Fruit fly (Drosophila melanogaster) whole organism, adult: ENCODE results near the gene ebi.

Source experiments
- CG11617 ChIP-seq: fragments of 200-800 bp; sonication (Bioruptor generic); optimal IDR thresholded peaks from 2 replicates; lab custom pipeline; 2017; ENCODE audit warnings: mild to moderate bottlenecking, missing biosample characterization, missing genetic modification reagents, missing genetic modification characterization
- CG12768 ChIP-seq: fragments of 200-800 bp; sonication (Bioruptor generic); optimal IDR thresholded peaks from 2 replicates; lab custom pipeline; 2017; ENCODE audit warnings: missing biosample characterization, missing genetic modification characterization, mild to moderate bottlenecking, moderate library complexity, missing genetic modification reagents
- CG14711 ChIP-seq: fragments of 200-800 bp; sonication (Bioruptor generic); optimal IDR thresholded peaks from 2 replicates; lab custom pipeline; 2018; ENCODE audit warnings: missing biosample characterization, mild to moderate bottlenecking, missing genetic modification characterization, moderate library complexity
- CG33017 ChIP-seq: fragments of 200-800 bp; sonication (Bioruptor generic); optimal IDR thresholded peaks from 2 replicates; lab custom pipeline; 2018; ENCODE audit warnings: missing biosample characterization, mild to moderate bottlenecking, missing genetic modification characterization, moderate library complexity
- CG5204 ChIP-seq: fragments of 200-800 bp; sonication (Bioruptor generic); optimal IDR thresholded peaks from 2 replicates; lab custom pipeline; 2016; ENCODE audit warnings: missing biosample characterization, missing genetic modification characterization
- CG7045 ChIP-seq: fragments of 200-800 bp; sonication (Bioruptor generic); optimal IDR thresholded peaks from 2 replicates; lab custom pipeline; 2017; ENCODE audit warnings: missing biosample characterization, mild to moderate bottlenecking, missing genetic modification characterization
- CG7101 ChIP-seq: fragments of 200-800 bp; sonication (Bioruptor generic); optimal IDR thresholded peaks from 2 replicates; lab custom pipeline; 2018; ENCODE audit warnings: missing biosample characterization, mild to moderate bottlenecking, missing genetic modification characterization, moderate library complexity
- Clk ChIP-seq: fragments of 200-800 bp; sonication (Bioruptor generic); optimal IDR thresholded peaks from 2 replicates; lab custom pipeline; 2017; ENCODE audit warnings: missing biosample characterization, missing genetic modification characterization
- Crg-1 ChIP-seq: fragments of 200-800 bp; sonication (Bioruptor generic); optimal IDR thresholded peaks from 2 replicates; lab custom pipeline; 2016; ENCODE audit warnings: missing biosample characterization, missing genetic modification characterization
- Hr96 ChIP-seq: fragments of 200-800 bp; sonication (Bioruptor generic); optimal IDR thresholded peaks from 2 replicates; lab custom pipeline; 2016; ENCODE audit warnings: missing biosample characterization, missing genetic modification characterization
- Mnt ChIP-seq: fragments of 200-800 bp; sonication (Bioruptor generic); optimal IDR thresholded peaks from 2 replicates; lab custom pipeline; 2016; ENCODE audit warnings: missing biosample characterization, mild to moderate bottlenecking, missing genetic modification characterization
- bab1 ChIP-seq: fragments of 200-800 bp; sonication (Bioruptor generic); optimal IDR thresholded peaks from 3 replicates; lab custom pipeline; 2019; ENCODE audit warnings: missing biosample characterization, mild to moderate bottlenecking, missing genetic modification characterization, moderate library complexity
- cic ChIP-seq: fragments of 200-800 bp; sonication (Bioruptor generic); optimal IDR thresholded peaks from 2 replicates; lab custom pipeline; 2017; ENCODE audit warnings: missing biosample characterization, mild to moderate bottlenecking, missing genetic modification characterization, moderate library complexity
- cnc ChIP-seq, 2 experiments: fragments of >200 bp; optimal IDR thresholded peaks; 2 replicates each; lab custom pipeline; 2017
- kay ChIP-seq: fragments of 200-800 bp; sonication (Bioruptor generic); peaks from one replicate; lab custom pipeline; 2016; ENCODE audit warnings: missing biosample characterization, missing genetic modification characterization, borderline replicate concordance
- ovo ChIP-seq: fragments of 200-800 bp; sonication (Bioruptor generic); optimal IDR thresholded peaks from 2 replicates; lab custom pipeline; 2016; ENCODE audit warnings: missing biosample characterization, missing genetic modification characterization
- pad ChIP-seq: fragments of 200-800 bp; sonication (Bioruptor generic); optimal IDR thresholded peaks from 3 replicates; lab custom pipeline; 2017; ENCODE audit warnings: missing biosample characterization, missing genetic modification characterization, mild to moderate bottlenecking, moderate library complexity, missing genetic modification reagents
- tj ChIP-seq: fragments of 200-800 bp; sonication (Bioruptor generic); optimal IDR thresholded peaks from 3 replicates; lab custom pipeline; 2017; ENCODE audit warnings: missing biosample characterization, mild to moderate bottlenecking, missing genetic modification characterization, moderate library complexity
- toe ChIP-seq: fragments of 200-800 bp; sonication (Bioruptor generic); optimal IDR thresholded peaks from 2 replicates; lab custom pipeline; 2016; ENCODE audit warnings: missing biosample characterization, missing genetic modification characterization

ebi gene

dm6 chr2L:455738-456137 is 40.9 kb downstream of the ebi start:
- TF ChIP-seq CG7101 (tag; lab: Kevin White, UChicago): no peak
- no peak for TF ChIP-seq CG14711 (tag; lab: Kevin White, UChicago)
- no peak for TF ChIP-seq bab1 (GFP tag; lab: Kevin White, UChicago)
- no peak for TF ChIP-seq ovo
- no peak for TF ChIP-seq pad
- no peak for TF ChIP-seq Clk (GFP tag; lab: Kevin White, UChicago)
- TF ChIP-seq Hr96 (GFP tag; lab: Kevin White, UChicago): no peak
- no peak for TF ChIP-seq CG5204
- no peak for TF ChIP-seq CG33017 (tag; lab: Kevin White, UChicago)
- no peak for TF ChIP-seq Crg-1 (GFP tag; lab: Kevin White, UChicago)
- no peak for TF ChIP-seq CG12768 (GFP tag; lab: Kevin White, UChicago)
- TF ChIP-seq CG7045 (GFP tag; lab: Kevin White, UChicago): no peak
- TF ChIP-seq cic (GFP tag; lab: Kevin White, UChicago): no peak
- no peak for TF ChIP-seq Mnt (GFP tag; lab: Kevin White, UChicago)
- TF ChIP-seq CG11617 (GFP tag; lab: Kevin White, UChicago): no peak
- TF ChIP-seq tj (GFP tag; lab: Kevin White, UChicago): no peak
- no peak for TF ChIP-seq kay (GFP tag; lab: Kevin White, UChicago)
- TF ChIP-seq cnc (optimal IDR thresholded peaks at IDR 0.05; lab: Kevin White, UChicago): no peak
- no peak for TF ChIP-seq toe (GFP tag; lab: Kevin White, UChicago)

dm6 chr2L:467683-468082 is 52.8 kb downstream of the ebi start:
- TF ChIP-seq kay (GFP tag; lab: Kevin White, UChicago) (no peak), cnc (optimal IDR thresholded peaks at IDR 0.05; lab: Kevin White, UChicago) (no peak)
